Fruit fly (Drosophila melanogaster) whole organism, prepupa: ENCODE results near the gene CG2964.
A peak's percentile ranks its signal among the peaks of the same experiment; 100 is the strongest.

ENCODE experiments used
- Blimp-1 ChIP-seq: fragments of 200-800 bp; sonication (Bioruptor generic); optimal IDR thresholded peaks from 3 replicates; lab custom pipeline; 2017; ENCODE audit warnings: missing biosample characterization, missing genetic modification characterization, mild to moderate bottlenecking, moderate library complexity, missing genetic modification reagents
- CG10631 ChIP-seq: fragments of 200-800 bp; sonication (Bioruptor generic); optimal IDR thresholded peaks from 2 replicates; lab custom pipeline; 2016; ENCODE audit warnings: missing biosample characterization, missing genetic modification characterization
- CG11294 ChIP-seq: fragments of 200-800 bp; sonication (Bioruptor generic); IDR thresholded peaks from 2 replicates; pipeline ENCODE4 v1.3.6; 2022; ENCODE audit warnings: missing biosample characterization, missing genetic modification characterization
- CG11762 ChIP-seq: fragments of 200-800 bp; sonication (Bioruptor generic); optimal IDR thresholded peaks from 3 replicates; lab custom pipeline; 2016; ENCODE audit warnings: missing biosample characterization, missing genetic modification characterization; ENCODE audit not compliant: insufficient read depth
- CG11902 ChIP-seq: fragments of 200-800 bp; sonication (Bioruptor generic); optimal IDR thresholded peaks from 3 replicates; lab custom pipeline; 2016; ENCODE audit warnings: missing biosample characterization, missing genetic modification characterization
- CG15336 ChIP-seq: fragments of 200-800 bp; sonication (Bioruptor generic); IDR thresholded peaks from 2 replicates; pipeline ENCODE4 v1.3.6; 2022; ENCODE audit warnings: missing biosample characterization, missing genetic modification characterization
- CG16779 ChIP-seq: fragments of 200-800 bp; sonication (Bioruptor generic); optimal IDR thresholded peaks from 3 replicates; lab custom pipeline; 2017; ENCODE audit warnings: missing biosample characterization, mild to moderate bottlenecking, missing genetic modification characterization
- CG3032 ChIP-seq: fragments of 200-800 bp; optimal IDR thresholded peaks from 2 replicates; lab custom pipeline; 2019; ENCODE audit warnings: missing biosample characterization, mild to moderate bottlenecking, missing genetic modification characterization, moderate library complexity
- CG31627 ChIP-seq: fragments of 200-800 bp; sonication (Bioruptor generic); optimal IDR thresholded peaks from 3 replicates; lab custom pipeline; 2016; ENCODE audit warnings: missing biosample characterization, missing genetic modification characterization
- CG32006 ChIP-seq: fragments of 200-800 bp; sonication (Bioruptor generic); optimal IDR thresholded peaks from 3 replicates; lab custom pipeline; 2017; ENCODE audit warnings: missing biosample characterization, mild to moderate bottlenecking, missing genetic modification characterization
- CG34406 ChIP-seq: fragments of 200-800 bp; sonication (Bioruptor generic); optimal IDR thresholded peaks from 3 replicates; lab custom pipeline; 2016; ENCODE audit warnings: missing biosample characterization, missing genetic modification characterization
- CG3919 ChIP-seq: fragments of 200-800 bp; sonication (Bioruptor generic); optimal IDR thresholded peaks from 3 replicates; lab custom pipeline; 2016; ENCODE audit warnings: missing biosample characterization, missing genetic modification characterization
- CG4318 ChIP-seq: fragments of 200-800 bp; sonication (Bioruptor generic); optimal IDR thresholded peaks from 3 replicates; lab custom pipeline; 2017; ENCODE audit warnings: missing biosample characterization, mild to moderate bottlenecking, missing genetic modification characterization
- CG6163 ChIP-seq: fragments of 200-800 bp; sonication (Bioruptor generic); IDR thresholded peaks from 3 replicates; pipeline ENCODE4 v1.3.6; 2022; ENCODE audit warnings: missing biosample characterization, missing genetic modification characterization
- CG6808 ChIP-seq: fragments of 200-800 bp; sonication (Bioruptor generic); optimal IDR thresholded peaks from 3 replicates; lab custom pipeline; 2017; ENCODE audit warnings: missing biosample characterization, missing genetic modification characterization, mild to moderate bottlenecking, moderate library complexity, missing genetic modification reagents
- CG7368 ChIP-seq: fragments of 200-800 bp; sonication (Bioruptor generic); optimal IDR thresholded peaks from 3 replicates; lab custom pipeline; 2016; ENCODE audit warnings: missing biosample characterization, missing genetic modification characterization
- CG8119 ChIP-seq: fragments of 200-800 bp; sonication (Bioruptor generic); IDR thresholded peaks from 3 replicates; pipeline ENCODE4 v1.3.6; 2022; ENCODE audit warnings: missing biosample characterization, missing genetic modification characterization
- CG8319 ChIP-seq: fragments of 200-800 bp; sonication (Bioruptor generic); optimal IDR thresholded peaks from 3 replicates; lab custom pipeline; 2016; ENCODE audit warnings: missing biosample characterization, missing genetic modification characterization
- CG8632 ChIP-seq: fragments of 200-800 bp; sonication (Bioruptor generic); optimal IDR thresholded peaks from 3 replicates; lab custom pipeline; 2016; ENCODE audit warnings: missing biosample characterization, missing genetic modification characterization
- Eip75B ChIP-seq: fragments of 200-800 bp; sonication (Bioruptor generic); optimal IDR thresholded peaks from 3 replicates; lab custom pipeline; 2016; ENCODE audit warnings: missing biosample characterization, missing genetic modification characterization
- Eip93F ChIP-seq: fragments of 200-800 bp; sonication (Bioruptor generic); optimal IDR thresholded peaks from 2 replicates; lab custom pipeline; 2016; ENCODE audit warnings: missing biosample characterization, mild to moderate bottlenecking, missing genetic modification characterization
- Ets21C ChIP-seq: fragments of 200-800 bp; sonication (Bioruptor generic); optimal IDR thresholded peaks from 3 replicates; lab custom pipeline; 2016; ENCODE audit warnings: missing biosample characterization, missing genetic modification characterization
- Ets96B ChIP-seq: fragments of 200-800 bp; optimal IDR thresholded peaks from 2 replicates; lab custom pipeline; 2019; ENCODE audit warnings: missing biosample characterization, mild to moderate bottlenecking, missing genetic modification characterization, moderate library complexity
- Hr38 ChIP-seq: sonication (Bioruptor generic); optimal IDR thresholded peaks from 2 replicates; lab custom pipeline; 2016; ENCODE audit warnings: missing biosample characterization, missing genetic modification characterization
- Hr39 ChIP-seq: fragments of 200-800 bp; sonication (Bioruptor generic); optimal IDR thresholded peaks from 2 replicates; lab custom pipeline; 2016; ENCODE audit warnings: missing biosample characterization, missing genetic modification characterization
- Hr4 ChIP-seq: fragments of 200-800 bp; sonication (Bioruptor generic); optimal IDR thresholded peaks from 3 replicates; lab custom pipeline; 2016; ENCODE audit warnings: missing biosample characterization, missing genetic modification characterization
- Lpt ChIP-seq: fragments of 200-800 bp; sonication (Bioruptor generic); optimal IDR thresholded peaks from 3 replicates; lab custom pipeline; 2016; ENCODE audit warnings: missing biosample characterization, missing genetic modification characterization
- Met ChIP-seq: fragments of 200-800 bp; sonication (Bioruptor generic); optimal IDR thresholded peaks from 3 replicates; lab custom pipeline; 2016; ENCODE audit warnings: missing biosample characterization, missing genetic modification characterization
- OdsH ChIP-seq: fragments of 200-800 bp; sonication (Bioruptor generic); optimal IDR thresholded peaks from 3 replicates; lab custom pipeline; 2016; ENCODE audit warnings: missing biosample characterization, missing genetic modification characterization
- Smox ChIP-seq: fragments of 200-800 bp; sonication (Bioruptor generic); optimal IDR thresholded peaks from 3 replicates; lab custom pipeline; 2016; ENCODE audit warnings: missing biosample characterization, missing genetic modification characterization
- Sox102F ChIP-seq: fragments of 200-800 bp; sonication (Bioruptor generic); optimal IDR thresholded peaks from 2 replicates; lab custom pipeline; 2016; ENCODE audit warnings: missing biosample characterization, mild to moderate bottlenecking, missing genetic modification characterization
- Sox14 ChIP-seq: fragments of 200-800 bp; sonication (Bioruptor generic); optimal IDR thresholded peaks from 3 replicates; lab custom pipeline; 2016; ENCODE audit warnings: missing biosample characterization, missing genetic modification characterization
- achi ChIP-seq: fragments of 200-800 bp; sonication (Bioruptor generic); optimal IDR thresholded peaks from 3 replicates; lab custom pipeline; 2016; ENCODE audit warnings: missing biosample characterization, missing genetic modification characterization
- acj6 ChIP-seq: fragments of 200-800 bp; sonication (Bioruptor generic); optimal IDR thresholded peaks from 3 replicates; lab custom pipeline; 2016; ENCODE audit warnings: missing biosample characterization, missing genetic modification characterization
- cyc ChIP-seq: fragments of 200-800 bp; sonication (Bioruptor generic); optimal IDR thresholded peaks from 3 replicates; lab custom pipeline; 2016; ENCODE audit warnings: missing biosample characterization, missing genetic modification characterization
- dsx ChIP-seq: fragments of 200-800 bp; optimal IDR thresholded peaks from 3 replicates; lab custom pipeline; 2019; ENCODE audit warnings: missing biosample characterization, mild to moderate bottlenecking, missing genetic modification characterization, moderate library complexity; ENCODE audit not compliant: poor library complexity, severe bottlenecking
- eg ChIP-seq: fragments of 200-800 bp; sonication (Bioruptor generic); IDR thresholded peaks from 3 replicates; pipeline ENCODE4 v1.3.6; 2022; ENCODE audit warnings: missing biosample characterization, missing genetic modification characterization
- esn ChIP-seq: fragments of 200-800 bp; sonication (Bioruptor generic); optimal IDR thresholded peaks from 2 replicates; lab custom pipeline; 2016; ENCODE audit warnings: missing biosample characterization, mild to moderate bottlenecking, missing genetic modification characterization, moderate library complexity
- fd59A ChIP-seq: fragments of 200-800 bp; sonication (Bioruptor generic); optimal IDR thresholded peaks from 2 replicates; lab custom pipeline; 2017; ENCODE audit warnings: missing biosample characterization, mild to moderate bottlenecking, missing genetic modification characterization, missing genetic modification reagents
- fd85E ChIP-seq: fragments of 200-800 bp; sonication (Bioruptor generic); optimal IDR thresholded peaks from 3 replicates; lab custom pipeline; 2016; ENCODE audit warnings: missing biosample characterization, missing genetic modification characterization
- lz ChIP-seq: fragments of 200-800 bp; sonication (Bioruptor generic); optimal IDR thresholded peaks from 3 replicates; lab custom pipeline; 2016; ENCODE audit warnings: missing biosample characterization, missing genetic modification characterization
- net ChIP-seq: fragments of 200-800 bp; sonication (Bioruptor generic); optimal IDR thresholded peaks from 3 replicates; lab custom pipeline; 2016; ENCODE audit warnings: missing biosample characterization, missing genetic modification characterization
- pdm3 ChIP-seq: fragments of 200-800 bp; sonication (Bioruptor generic); optimal IDR thresholded peaks from 3 replicates; lab custom pipeline; 2016; ENCODE audit warnings: missing biosample characterization, missing genetic modification characterization
- salr ChIP-seq, 2 experiments: fragments of 200-800 bp; sonication (Bioruptor generic); optimal IDR thresholded peaks; 3 replicates each; lab custom pipeline; 2016 to 2018; ENCODE audit warnings: missing biosample characterization in 2 of 2, missing genetic modification characterization in 2 of 2, mild to moderate bottlenecking in 1 of 2
- ss ChIP-seq, 2 experiments: fragments of 200-800 bp; sonication (Bioruptor generic); optimal IDR thresholded peaks; 2 replicates in 1 of 2; 3 replicates in 1 of 2; lab custom pipeline; 2017 to 2018; ENCODE audit warnings: mild to moderate bottlenecking in 2 of 2, missing biosample characterization in 2 of 2, missing genetic modification characterization in 2 of 2, moderate library complexity in 1 of 2
- topi ChIP-seq: fragments of 200-800 bp; sonication (Bioruptor generic); optimal IDR thresholded peaks from 3 replicates; lab custom pipeline; 2016; ENCODE audit warnings: missing biosample characterization, missing genetic modification characterization

Gene CG2964

DNA sequence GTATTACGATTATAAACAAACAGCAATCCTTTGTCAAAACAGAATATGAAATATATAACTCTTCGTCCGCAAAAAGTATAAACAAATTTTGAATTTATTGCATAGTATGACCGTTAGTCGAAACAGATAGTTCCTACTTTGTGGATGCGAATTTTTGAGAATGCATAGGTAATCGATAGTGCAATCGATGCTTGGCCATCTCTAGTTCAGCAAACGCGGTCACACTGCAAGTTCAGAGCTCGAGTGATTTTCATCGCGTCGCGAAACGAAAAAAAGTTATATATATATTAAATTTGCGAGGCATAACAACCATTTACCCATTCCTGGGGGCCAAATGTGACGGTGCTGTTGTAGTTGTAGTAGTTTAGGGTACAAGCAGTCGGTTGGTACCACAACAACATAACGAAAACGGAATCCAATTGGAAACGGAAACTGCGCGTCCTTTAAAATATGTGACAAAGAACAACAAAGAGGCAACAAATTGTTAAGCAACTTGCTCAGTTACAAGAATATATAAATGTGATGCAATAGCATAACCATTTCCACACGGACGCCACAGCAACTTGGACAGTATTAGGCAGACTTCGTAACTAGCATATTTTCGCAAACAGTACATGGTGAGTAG is 44.8 kb downstream of the CG2964 start, which contains the start of gene CG2991 (continued):
- TF ChIP-seq esn (no peak), CG11902 (no peak), salr (GFP tag; optimal IDR thresholded peaks at IDR 0.05; lab: Kevin White, UChicago) (no peak), CG16779 (tag; lab: Kevin White, UChicago) (no peak), ss (GFP tag; optimal IDR thresholded peaks at IDR 0.05; lab: Kevin White, UChicago) (peak in 1 of 2 experiments; percentile 24)

DNA sequence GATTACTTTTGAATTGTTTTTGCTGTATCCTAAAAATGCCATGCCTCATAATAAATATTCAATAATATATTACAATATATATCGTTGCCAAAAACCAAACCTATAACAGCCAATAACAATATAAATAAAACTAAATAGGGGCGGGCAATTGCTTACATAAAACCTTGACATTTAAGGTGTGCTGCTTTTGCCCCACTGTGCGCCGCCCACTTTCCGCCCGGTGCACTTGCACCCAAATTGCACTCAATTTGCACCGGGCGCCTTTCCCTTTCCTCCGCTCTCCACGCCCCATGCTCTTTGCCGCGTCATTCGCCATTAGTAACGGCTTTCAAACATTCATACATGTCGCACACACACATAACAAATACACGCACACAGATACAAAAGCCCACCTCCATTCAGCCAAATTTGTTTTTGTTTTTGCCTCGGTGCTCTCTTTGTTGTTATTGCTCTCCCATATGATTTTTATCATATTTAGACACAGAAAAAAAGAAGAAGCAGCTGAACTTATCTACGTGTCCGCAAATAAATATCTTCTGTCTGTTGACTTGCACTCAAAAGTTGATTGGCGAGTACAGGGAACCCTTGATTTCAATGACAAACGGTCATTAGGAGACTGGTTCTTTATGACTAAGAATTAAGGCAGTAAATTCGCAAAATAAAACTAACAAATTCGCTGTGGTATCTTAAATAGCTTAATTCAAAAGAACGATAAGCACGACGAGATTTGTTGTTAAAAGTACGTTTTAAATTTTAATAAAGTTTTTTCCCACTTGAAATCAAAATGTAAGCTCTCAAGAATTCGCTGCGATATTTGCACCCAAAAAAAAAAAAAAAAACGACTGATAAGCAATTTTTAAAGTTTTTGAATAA is 45.9 kb downstream of the CG2964 start:
- TF ChIP-seq CG11294 (GFP tag; lab: Robert Waterston, UW), result peak; percentile 44; the same call in 1 of the 2 replicates
- peak; percentile 24 for TF ChIP-seq CG31627 (GFP tag; lab: Kevin White, UChicago)
- peak; percentile 20 for TF ChIP-seq Hr39 (GFP tag; lab: Kevin White, UChicago)
- no peak for TF ChIP-seq CG7368 (GFP tag; lab: Kevin White, UChicago)
- no peak for TF ChIP-seq CG3032 (tag; lab: Kevin White, UChicago)
- TF ChIP-seq CG10631 (GFP tag; lab: Kevin White, UChicago), result peak; percentile 42
- peak; percentile 69 for TF ChIP-seq acj6 (GFP tag; lab: Kevin White, UChicago)
- peak; percentile 46 for TF ChIP-seq Met (GFP tag; lab: Kevin White, UChicago)
- peak; percentile 6 for TF ChIP-seq Ets96B
- TF ChIP-seq Lpt, result peak; percentile 68
- TF ChIP-seq Smox, result peak; percentile 50
- no peak for TF ChIP-seq Ets21C (GFP tag; lab: Kevin White, UChicago)
- TF ChIP-seq Hr4, result peak; percentile 74
- TF ChIP-seq fd59A, result no peak
- TF ChIP-seq CG8632 (GFP tag; lab: Kevin White, UChicago), result peak; percentile 55
- peak; percentile 42 for TF ChIP-seq CG6808 (GFP tag; lab: Kevin White, UChicago)
- peak; percentile 61 for TF ChIP-seq Blimp-1 (GFP tag; lab: Kevin White, UChicago)
- TF ChIP-seq achi, result peak; percentile 66
- peak; percentile 39 for TF ChIP-seq Sox102F (GFP tag; lab: Kevin White, UChicago)
- TF ChIP-seq CG3919 (GFP tag; lab: Kevin White, UChicago), result peak; percentile 77
- TF ChIP-seq CG6163 (GFP tag; lab: Robert Waterston, UW), result peak; percentile 75
- TF ChIP-seq CG32006 (GFP tag; lab: Kevin White, UChicago), result peak; percentile 84
- peak; percentile 17 for TF ChIP-seq lz
- peak; percentile 47 for TF ChIP-seq pdm3 (GFP tag; lab: Kevin White, UChicago)
- TF ChIP-seq CG11762 (GFP tag; lab: Kevin White, UChicago), result peak; percentile 36
- TF ChIP-seq CG16779 (tag; lab: Kevin White, UChicago), result no peak
- peak; percentile 54 for TF ChIP-seq OdsH
- peak; percentile 23 to 47 for TF ChIP-seq ss (GFP tag; optimal IDR thresholded peaks at IDR 0.05; lab: Kevin White, UChicago)
- TF ChIP-seq salr (GFP tag; optimal IDR thresholded peaks at IDR 0.05; lab: Kevin White, UChicago), result peak in 1 of 2 experiments; percentile 43
- no peak for TF ChIP-seq Eip93F
- peak; percentile 16 for TF ChIP-seq Sox14 (GFP tag; lab: Kevin White, UChicago)
- TF ChIP-seq CG15336 (GFP tag; lab: Robert Waterston, UW), result peak; percentile 89
- TF ChIP-seq topi (GFP tag; lab: Kevin White, UChicago), result peak; percentile 33
- TF ChIP-seq CG34406 (GFP tag; lab: Kevin White, UChicago), result peak; percentile 56
- TF ChIP-seq Hr38 (GFP tag; lab: Kevin White, UChicago), result no peak
- TF ChIP-seq dsx (GFP tag; lab: Kevin White, UChicago), result no peak
- peak; percentile 67 for TF ChIP-seq CG4318 (GFP tag; lab: Kevin White, UChicago)
- peak; percentile 78 for TF ChIP-seq net (GFP tag; lab: Kevin White, UChicago)
- no peak for TF ChIP-seq cyc
- peak; percentile 88 for TF ChIP-seq eg (GFP tag; lab: Robert Waterston, UW)
- TF ChIP-seq fd85E (GFP tag; lab: Kevin White, UChicago), result no peak
- TF ChIP-seq CG8319 (GFP tag; lab: Kevin White, UChicago), result peak; percentile 11
- TF ChIP-seq CG8119 (GFP tag; lab: Robert Waterston, UW), result peak; percentile 88
- peak; percentile 14 for TF ChIP-seq Eip75B (GFP tag; lab: Kevin White, UChicago)
